Fruit fly (Drosophila melanogaster): Measurements from ENCODE around the gene Larp4B.
A peak's percentile ranks its signal among the peaks of the same experiment; 100 is the strongest.

The Larp4B gene

DNA sequence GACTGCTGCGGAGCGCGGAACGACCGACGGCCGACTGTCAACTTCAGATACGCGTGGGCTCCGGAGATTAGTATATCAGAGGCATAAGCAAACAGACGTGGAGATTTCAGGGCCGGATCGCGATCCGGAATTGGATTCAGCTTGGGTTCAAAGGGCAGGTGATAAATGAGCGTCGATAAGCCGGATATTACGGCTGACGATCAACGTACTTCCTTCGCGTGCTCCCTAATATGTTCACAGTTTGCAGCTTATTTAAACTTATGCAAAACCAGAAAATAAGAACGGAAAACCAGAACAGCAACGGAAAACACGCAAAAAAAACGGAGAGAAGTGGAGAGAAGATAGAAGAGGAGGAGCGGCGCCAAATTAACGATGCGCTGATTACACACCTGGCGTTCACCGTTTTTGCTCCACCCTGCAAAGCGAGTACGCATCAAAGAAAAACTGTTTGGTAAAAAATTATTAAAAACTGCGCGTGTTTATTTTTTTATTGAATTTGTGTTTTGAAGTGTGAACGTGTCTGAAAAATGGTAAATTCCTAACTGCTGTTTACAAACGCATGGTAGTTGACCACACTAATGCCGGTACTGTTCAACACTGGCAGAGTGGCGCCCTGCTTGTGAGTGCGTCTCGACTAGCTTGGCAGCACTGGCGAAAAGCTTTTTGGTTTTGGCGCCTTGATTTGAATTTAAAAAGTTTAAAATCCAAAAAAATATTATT is 14.6 kb downstream of the Larp4B start, which contains the start of gene CG17746 (continued):
- TF ChIP-seq Ets65A (GFP tag), result peak; percentile 92
- no peak for TF ChIP-seq CG6654 (GFP tag; optimal IDR thresholded peaks at IDR 0.05)
- no peak for TF ChIP-seq dimm (GFP tag; IDR thresholded peaks at IDR 0.05)
- no peak for TF ChIP-seq sens (GFP tag)
- no peak for TF ChIP-seq CG1233 (GFP tag; optimal IDR thresholded peaks at IDR 0.05)
- no peak for TF ChIP-seq Lim3 (GFP tag; IDR thresholded peaks at IDR 0.05)
- no peak for TF ChIP-seq ash1 (GFP tag; optimal IDR thresholded peaks at IDR 0.05)
- TF ChIP-seq abd-A (tag; optimal IDR thresholded peaks at IDR 0.05), result no peak
- TF ChIP-seq CG7928 (GFP tag; optimal IDR thresholded peaks at IDR 0.05), result peak; percentile 41
- TF ChIP-seq Fer2 (tag; optimal IDR thresholded peaks at IDR 0.05), result no peak
- peak; percentile 59; the same call in 2 of the 3 replicates for TF ChIP-seq CG34224 (GFP tag; IDR thresholded peaks at IDR 0.05; ENCODE audit: partially characterized antibody)
- TF ChIP-seq CG4730 (GFP tag; IDR thresholded peaks at IDR 0.05), result no peak
- TF ChIP-seq CG10147 (GFP tag; optimal IDR thresholded peaks at IDR 0.05), result no peak
- peak; percentile 52 for TF ChIP-seq vvl (GFP tag; IDR thresholded peaks at IDR 0.05)
- no peak for TF ChIP-seq dmrt11E (tag; optimal IDR thresholded peaks at IDR 0.05)
- TF ChIP-seq CG6254 (GFP tag; optimal IDR thresholded peaks at IDR 0.05), result no peak
- no peak for TF ChIP-seq inv (GFP tag; IDR thresholded peaks at IDR 0.05; ENCODE audit: partially characterized antibody)
- TF ChIP-seq bigmax (GFP tag; optimal IDR thresholded peaks at IDR 0.05), result no peak
- TF ChIP-seq eyg (GFP tag; optimal IDR thresholded peaks at IDR 0.05), result no peak
- TF ChIP-seq tup (GFP tag; optimal IDR thresholded peaks at IDR 0.05), result no peak
- TF ChIP-seq pum (GFP tag; optimal IDR thresholded peaks at IDR 0.05), result peak; percentile 18
- no peak for TF ChIP-seq Hr39 (optimal IDR thresholded peaks at IDR 0.05)
- TF ChIP-seq CG6791 (GFP tag; IDR thresholded peaks at IDR 0.05; ENCODE audit: partially characterized antibody), result peak; percentile 67
- TF ChIP-seq nmo (GFP tag; optimal IDR thresholded peaks at IDR 0.05), result peak; percentile 43
- peak; percentile 20 for TF ChIP-seq shn (GFP tag; optimal IDR thresholded peaks at IDR 0.05)
- no peak for TF ChIP-seq unpg (GFP tag; optimal IDR thresholded peaks at IDR 0.05)
- no peak for TF ChIP-seq CG12071 (GFP tag; optimal IDR thresholded peaks at IDR 0.05)
- TF ChIP-seq Blimp-1 (GFP tag; optimal IDR thresholded peaks at IDR 0.05), result no peak
- no peak for TF ChIP-seq Sox102F (GFP tag; optimal IDR thresholded peaks at IDR 0.05)
- peak; percentile 81 for TF ChIP-seq sqz (GFP tag; optimal IDR thresholded peaks at IDR 0.05)
- TF ChIP-seq CG6854 (GFP tag; optimal IDR thresholded peaks at IDR 0.05), result no peak
- TF ChIP-seq CG17612 (GFP tag; IDR thresholded peaks at IDR 0.05), result no peak
- no peak for TF ChIP-seq Deaf1 (tag; optimal IDR thresholded peaks at IDR 0.05)
- TF ChIP-seq CG16815 (GFP tag; optimal IDR thresholded peaks at IDR 0.05), result no peak
- peak; percentile 59 for TF ChIP-seq p53 (GFP tag; optimal IDR thresholded peaks at IDR 0.05)
- TF ChIP-seq CG30431 (GFP tag; optimal IDR thresholded peaks at IDR 0.05), result no peak
- TF ChIP-seq run (tag; optimal IDR thresholded peaks at IDR 0.05), result no peak
- TF ChIP-seq HLH3B (GFP tag; IDR thresholded peaks at IDR 0.05), result no peak
- peak; percentile 58 for TF ChIP-seq CG7987 (GFP tag; optimal IDR thresholded peaks at IDR 0.05)
- no peak for TF ChIP-seq gsb-n (tag; optimal IDR thresholded peaks at IDR 0.05)
- peak in 1 of 2 experiments; percentile 10 for TF ChIP-seq Trl (optimal IDR thresholded peaks at IDR 0.05)
- TF ChIP-seq Trl (GFP tag; optimal IDR thresholded peaks at IDR 0.05), result peak; percentile 38
- 0 out of 2 replicates have a peak, but pooled peaks have one; percentile 15 for TF ChIP-seq E2f1 (GFP tag; IDR thresholded peaks at IDR 0.05)
- TF ChIP-seq CG10366 (GFP tag; IDR thresholded peaks at IDR 0.05), result no peak
- TF ChIP-seq emc (GFP tag; optimal IDR thresholded peaks at IDR 0.05), result no peak
- peak; percentile 32 for TF ChIP-seq HLH54F (GFP tag; optimal IDR thresholded peaks at IDR 0.05)
- peak; percentile 54 for TF ChIP-seq Dek (tag; optimal IDR thresholded peaks at IDR 0.05)
- TF ChIP-seq CG13296 (GFP tag; optimal IDR thresholded peaks at IDR 0.05), result no peak
- TF ChIP-seq pzg (GFP tag; optimal IDR thresholded peaks at IDR 0.05), result peak; percentile 99
- peak; percentile 46 for TF ChIP-seq CG8290 (GFP tag; optimal IDR thresholded peaks at IDR 0.05)
- no peak for TF ChIP-seq CG8290 (tag; optimal IDR thresholded peaks at IDR 0.05)

Measured in whole organism, embryonic.